Fruit fly (Drosophila melanogaster): ENCODE data around the gene CG32576.

- TF ChIP-seq CG7101 (tag; optimal IDR thresholded peaks at IDR 0.05) (no peak), pad (GFP tag; optimal IDR thresholded peaks at IDR 0.05) (no peak), Crg-1 (GFP tag; optimal IDR thresholded peaks at IDR 0.05) (no peak)
These were observed 20.6 kb upstream of the CG32576 start for dm6 chrX:16308953-16309352.
